Fruit fly (Drosophila melanogaster): Measurements from ENCODE around the gene RtGEF.

Gene RtGEF

DNA sequence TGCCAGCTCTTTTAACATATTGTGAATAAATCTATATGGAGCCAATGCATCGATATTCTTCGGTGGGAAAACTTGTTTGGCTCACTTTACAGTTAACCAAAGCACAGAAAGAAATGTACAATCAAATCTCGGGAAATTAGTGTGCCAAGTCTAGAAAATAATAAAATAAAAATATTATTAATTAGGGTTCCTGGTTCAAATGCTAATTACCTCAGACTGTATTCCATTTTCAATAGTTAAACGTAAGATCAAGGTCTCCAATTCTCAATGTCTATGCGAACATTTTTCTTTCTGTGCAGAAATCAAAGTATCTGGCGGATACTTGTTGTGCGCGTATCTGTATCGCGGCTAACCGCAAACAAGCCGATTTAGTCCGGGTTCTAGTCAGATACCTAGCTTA, 15.3 kb upstream of the RtGEF start (continued):
- TF ChIP-seq esn (GFP tag; optimal IDR thresholded peaks at IDR 0.05) (peak; percentile 7), CG7368 (GFP tag; optimal IDR thresholded peaks at IDR 0.05) (no peak), CG10669 (GFP tag; optimal IDR thresholded peaks at IDR 0.05) (peak; percentile 40), eg (GFP tag; IDR thresholded peaks at IDR 0.05) (peak; percentile 88), fkh (GFP tag; optimal IDR thresholded peaks at IDR 0.05) (no peak), CG6276 (GFP tag; optimal IDR thresholded peaks at IDR 0.05) (peak; percentile 76), CG1621 (tag; optimal IDR thresholded peaks at IDR 0.05) (no peak), topi (GFP tag; optimal IDR thresholded peaks at IDR 0.05) (no peak), lz (GFP tag; optimal IDR thresholded peaks at IDR 0.05) (no peak), CG8632 (GFP tag; optimal IDR thresholded peaks at IDR 0.05) (peak; percentile 48), achi (GFP tag; optimal IDR thresholded peaks at IDR 0.05) (peak; percentile 71), CG11762 (GFP tag; optimal IDR thresholded peaks at IDR 0.05; ENCODE audit: insufficient read depth) (peak; percentile 26), Blimp-1 (GFP tag; optimal IDR thresholded peaks at IDR 0.05) (no peak), Met (GFP tag; optimal IDR thresholded peaks at IDR 0.05) (no peak), OdsH (GFP tag; optimal IDR thresholded peaks at IDR 0.05) (peak; percentile 75), CG6792 (GFP tag; optimal IDR thresholded peaks at IDR 0.05) (peak; percentile 32), CG10631 (GFP tag; optimal IDR thresholded peaks at IDR 0.05) (peak; percentile 73), Hr4 (GFP tag; optimal IDR thresholded peaks at IDR 0.05) (peak; percentile 63), CG11902 (GFP tag; optimal IDR thresholded peaks at IDR 0.05) (no peak), Eip78C (GFP tag) (peak; percentile 84), acj6 (GFP tag; optimal IDR thresholded peaks at IDR 0.05) (peak; percentile 57), Lpt (GFP tag; optimal IDR thresholded peaks at IDR 0.05) (peak; percentile 71), Ets21C (GFP tag; optimal IDR thresholded peaks at IDR 0.05) (no peak), ss (GFP tag; optimal IDR thresholded peaks at IDR 0.05) (no peak), Sox102F (GFP tag; optimal IDR thresholded peaks at IDR 0.05) (no peak), Eip93F (GFP tag; optimal IDR thresholded peaks at IDR 0.05) (no peak), dsx (GFP tag; optimal IDR thresholded peaks at IDR 0.05; ENCODE audit: poor library complexity, severe bottlenecking) (peak; percentile 31), CG31627 (GFP tag; optimal IDR thresholded peaks at IDR 0.05) (no peak)

DNA sequence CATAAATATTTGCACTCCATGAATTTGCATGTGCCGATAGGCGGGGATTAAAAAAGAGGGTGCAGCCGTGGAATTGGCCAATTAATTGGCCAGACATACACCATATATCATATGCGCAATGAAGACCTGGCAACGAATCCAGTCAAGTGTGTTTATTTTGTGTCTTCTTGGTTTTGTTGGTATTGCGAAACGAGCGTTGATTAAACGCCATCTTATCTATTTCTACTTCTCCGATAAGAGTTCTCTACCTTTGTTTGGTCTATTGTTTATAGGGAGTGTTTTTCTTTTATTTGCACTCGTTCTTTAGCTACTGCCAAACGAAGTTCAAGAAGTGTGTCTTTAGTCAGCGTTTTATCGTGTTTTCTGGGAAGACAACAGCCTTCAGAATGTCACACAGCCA, 12.4 kb upstream of the RtGEF start:
- TF ChIP-seq Hr4 (GFP tag; optimal IDR thresholded peaks at IDR 0.05): no peak
- no peak for TF ChIP-seq spab (GFP tag; optimal IDR thresholded peaks at IDR 0.05)
- no peak for TF ChIP-seq Hr38 (GFP tag; optimal IDR thresholded peaks at IDR 0.05)
- TF ChIP-seq CG6854 (GFP tag; optimal IDR thresholded peaks at IDR 0.05): no peak
- TF ChIP-seq vri (GFP tag; optimal IDR thresholded peaks at IDR 0.05): peak; percentile 83
- no peak for TF ChIP-seq Gug (GFP tag; IDR thresholded peaks at IDR 0.05)
- no peak for TF ChIP-seq CG15336 (GFP tag; IDR thresholded peaks at IDR 0.05)
- TF ChIP-seq svp (GFP tag): no peak
- no peak for TF ChIP-seq CG8632 (GFP tag; optimal IDR thresholded peaks at IDR 0.05)
- TF ChIP-seq Ets21C (GFP tag; optimal IDR thresholded peaks at IDR 0.05): no peak
- TF ChIP-seq eg (GFP tag; IDR thresholded peaks at IDR 0.05): no peak
- no peak for TF ChIP-seq CG6163 (GFP tag; IDR thresholded peaks at IDR 0.05)
- no peak for TF ChIP-seq ss (GFP tag; optimal IDR thresholded peaks at IDR 0.05)
- peak; percentile 55 for TF ChIP-seq fkh (GFP tag; optimal IDR thresholded peaks at IDR 0.05)
- no peak for TF ChIP-seq Blimp-1 (GFP tag; optimal IDR thresholded peaks at IDR 0.05)
- peak; percentile 6 for TF ChIP-seq Eip93F (GFP tag; optimal IDR thresholded peaks at IDR 0.05)
- TF ChIP-seq pdm3 (GFP tag; optimal IDR thresholded peaks at IDR 0.05): no peak
- no peak for TF ChIP-seq CG31627 (GFP tag; optimal IDR thresholded peaks at IDR 0.05)
- TF ChIP-seq CG7368 (GFP tag; optimal IDR thresholded peaks at IDR 0.05): no peak

DNA sequence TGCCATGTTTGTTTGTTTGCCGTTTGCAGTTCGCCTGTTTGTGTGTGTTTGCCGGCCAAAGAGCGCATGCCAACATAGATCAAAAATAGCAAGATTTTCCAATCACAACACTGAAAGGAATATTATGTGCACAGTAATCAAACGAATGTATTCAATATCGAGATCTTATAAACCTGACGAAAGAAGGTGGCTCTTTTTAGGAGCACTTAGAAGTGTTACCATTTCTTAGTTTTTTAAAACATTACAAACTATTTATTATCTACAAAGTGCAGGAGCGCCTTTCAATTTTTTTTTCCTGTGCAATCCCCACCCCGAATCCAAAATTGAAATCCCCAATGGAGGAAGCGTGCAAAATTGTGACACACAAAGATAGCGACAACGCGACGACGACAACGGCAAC, 9.6 kb upstream of the RtGEF start:
- no peak for TF ChIP-seq Sox102F (GFP tag; optimal IDR thresholded peaks at IDR 0.05)
- no peak for TF ChIP-seq vri (GFP tag; optimal IDR thresholded peaks at IDR 0.05)
- no peak for TF ChIP-seq Ets96B (tag; optimal IDR thresholded peaks at IDR 0.05)
- TF ChIP-seq Eip93F (GFP tag; optimal IDR thresholded peaks at IDR 0.05): no peak
- peak; percentile 80 for TF ChIP-seq CG6163 (GFP tag; IDR thresholded peaks at IDR 0.05)
- TF ChIP-seq CG15336 (GFP tag; IDR thresholded peaks at IDR 0.05): peak; percentile 94
- peak; percentile 90 for TF ChIP-seq CG32006 (GFP tag; optimal IDR thresholded peaks at IDR 0.05)
- TF ChIP-seq CG6808 (GFP tag; optimal IDR thresholded peaks at IDR 0.05): no peak
- TF ChIP-seq svp (GFP tag): no peak
- TF ChIP-seq achi (GFP tag; optimal IDR thresholded peaks at IDR 0.05): peak; percentile 68
- no peak for TF ChIP-seq cyc (GFP tag; optimal IDR thresholded peaks at IDR 0.05)
- no peak for TF ChIP-seq CG6854 (GFP tag; optimal IDR thresholded peaks at IDR 0.05)
- TF ChIP-seq CG11294 (GFP tag; IDR thresholded peaks at IDR 0.05): peak; percentile 66
- TF ChIP-seq CG6276 (GFP tag; optimal IDR thresholded peaks at IDR 0.05): peak; percentile 88
- peak; percentile 79 for TF ChIP-seq Eip78C (GFP tag)
- TF ChIP-seq Eip75B (GFP tag; optimal IDR thresholded peaks at IDR 0.05): no peak
- TF ChIP-seq CG8632 (GFP tag; optimal IDR thresholded peaks at IDR 0.05): no peak
- no peak for TF ChIP-seq ss (GFP tag; optimal IDR thresholded peaks at IDR 0.05)
- no peak for TF ChIP-seq spab (GFP tag; optimal IDR thresholded peaks at IDR 0.05)
- TF ChIP-seq Blimp-1 (GFP tag; optimal IDR thresholded peaks at IDR 0.05): no peak
- no peak for TF ChIP-seq Hr39 (GFP tag; optimal IDR thresholded peaks at IDR 0.05)
- TF ChIP-seq OdsH (GFP tag; optimal IDR thresholded peaks at IDR 0.05): peak; percentile 61
- peak; percentile 59 for TF ChIP-seq pdm3 (GFP tag; optimal IDR thresholded peaks at IDR 0.05)
- TF ChIP-seq topi (GFP tag; optimal IDR thresholded peaks at IDR 0.05): no peak
- TF ChIP-seq fd85E (GFP tag; optimal IDR thresholded peaks at IDR 0.05): no peak
- TF ChIP-seq CG1621 (tag; optimal IDR thresholded peaks at IDR 0.05): no peak
- TF ChIP-seq CG8119 (GFP tag; IDR thresholded peaks at IDR 0.05): peak; percentile 90

Measured in whole organism, prepupa.